Worm (Caenorhabditis elegans): ENCODE data around the gene lron-3.

lron-3 gene

DNA sequence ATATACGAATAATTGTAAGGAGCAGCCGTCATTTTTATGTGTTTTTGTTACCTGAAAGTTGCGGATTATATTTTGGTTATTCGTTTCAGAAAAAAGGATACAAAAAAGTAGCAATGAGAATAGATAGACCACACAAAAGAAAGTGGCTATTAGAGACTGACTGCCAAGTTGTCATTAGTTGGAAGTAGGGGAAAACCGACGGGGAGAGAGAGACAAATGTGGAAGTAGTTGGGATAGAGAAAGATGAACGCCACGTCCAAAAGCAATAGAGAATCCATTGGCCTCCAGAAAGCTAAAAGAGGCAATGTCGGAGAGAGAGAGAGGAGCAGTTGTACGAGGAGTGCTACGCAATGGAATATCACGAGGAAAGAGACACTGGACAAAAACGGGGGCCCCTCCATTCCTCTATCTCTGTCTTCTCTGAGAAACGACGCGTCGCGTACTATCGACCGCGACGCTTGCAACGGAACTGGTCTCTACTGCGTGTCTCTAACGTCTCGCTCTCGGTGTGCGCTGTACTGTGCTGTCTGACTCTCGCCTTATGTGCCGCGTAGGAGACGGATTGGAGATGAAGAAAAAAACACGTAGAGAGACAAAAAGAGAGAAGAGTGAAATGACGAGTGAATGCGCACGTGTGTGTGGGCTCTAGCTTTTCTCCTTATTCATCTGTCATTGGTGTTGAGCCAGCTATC, 49.0 kb upstream of the lron-3 start, which contains the start of gene rab-14 (continued):
- TF ChIP-seq attf-5 (GFP tag; optimal IDR thresholded peaks at IDR 0.05) (peak; percentile 60), atf-7 (tag; optimal IDR thresholded peaks at IDR 0.05) (peak; percentile 26), nfyb-1 (GFP tag; IDR thresholded peaks at IDR 0.05) (peak; percentile 80), bed-2 (GFP tag; IDR thresholded peaks at IDR 0.05) (no peak), somi-1 (GFP tag; optimal IDR thresholded peaks at IDR 0.05) (peak; percentile 51), tbp1 (GFP tag; optimal IDR thresholded peaks at IDR 0.05) (peak; percentile 32), lag-1 (GFP tag; IDR thresholded peaks at IDR 0.05) (no peak), hlh-26 (GFP tag; conservative IDR thresholded peaks at IDR 0.05) (no peak), ceh-40 (GFP tag; IDR thresholded peaks at IDR 0.05) (no peak), tbx-9 (tag; optimal IDR thresholded peaks at IDR 0.05; ENCODE audit: borderline replicate concordance) (no peak), fkh-3 (tag; optimal IDR thresholded peaks at IDR 0.05) (no peak), lin-35 (GFP tag; optimal IDR thresholded peaks at IDR 0.05) (peak in 1 of 3 experiments; percentile 70), akir-1 (GFP tag; optimal IDR thresholded peaks at IDR 0.05) (no peak), ama-1 (optimal IDR thresholded peaks at IDR 0.05) (no peak), ama-1 (GFP tag; optimal IDR thresholded peaks at IDR 0.05) (no peak), sdz-38 (tag; optimal IDR thresholded peaks at IDR 0.05) (no peak), sptf-2 (GFP tag; optimal IDR thresholded peaks at IDR 0.05) (no peak), Y67H2A.10 (GFP tag; conservative IDR thresholded peaks at IDR 0.05) (no peak), mcd-1 (GFP tag; IDR thresholded peaks at IDR 0.05) (peak; percentile 53; the same call in 1 of the 2 replicates), snpc-1.1 (tag; optimal IDR thresholded peaks at IDR 0.05; ENCODE audit: insufficient read depth) (no peak), cebp-2 (GFP tag; IDR thresholded peaks at IDR 0.05) (no peak), lin-40 (tag; optimal IDR thresholded peaks at IDR 0.05) (peak; percentile 16), ztf-25 (GFP tag; IDR thresholded peaks at IDR 0.05) (no peak), him-1 (tag; optimal IDR thresholded peaks at IDR 0.05) (no peak), chd-7 (tag; optimal IDR thresholded peaks at IDR 0.05) (peak; percentile 45), attf-3 (GFP tag; conservative IDR thresholded peaks at IDR 0.05) (0 out of 2 replicates have a peak, but pooled peaks have one; percentile 30), pha-4 (tag; optimal IDR thresholded peaks at IDR 0.05) (no peak), egl-18 (GFP tag; IDR thresholded peaks at IDR 0.05) (no peak), K12H6.12 (tag; optimal IDR thresholded peaks at IDR 0.05) (peak; percentile 79), ets-4 (GFP tag; optimal IDR thresholded peaks at IDR 0.05) (no peak), lin-26 (GFP tag; IDR thresholded peaks at IDR 0.05) (no peak), efl-1 (GFP tag; optimal IDR thresholded peaks at IDR 0.05) (no peak), K11D2.4 (GFP tag; IDR thresholded peaks at IDR 0.05) (peak; percentile 53; the same call in 1 of the 2 replicates), rcor-1 (GFP tag; IDR thresholded peaks at IDR 0.05) (no peak), ekl-4 (GFP tag; IDR thresholded peaks at IDR 0.05) (peak; percentile 74), dpff-1 (tag; optimal IDR thresholded peaks at IDR 0.05) (no peak), let-526 (GFP tag; IDR thresholded peaks at IDR 0.05) (peak; percentile 49; the same call in 1 of the 2 replicates), Y53F4B.3 (GFP tag; IDR thresholded peaks at IDR 0.05) (no peak), unc-130 (GFP tag; optimal IDR thresholded peaks at IDR 0.05) (no peak), nhr-90 (tag; optimal IDR thresholded peaks at IDR 0.05) (no peak), mel-28 (tag; optimal IDR thresholded peaks at IDR 0.05; ENCODE audit: borderline replicate concordance) (no peak), F55B11.4 (tag; optimal IDR thresholded peaks at IDR 0.05; ENCODE audit: borderline replicate concordance, insufficient read depth) (no peak), ceh-91 (GFP tag; IDR thresholded peaks at IDR 0.05) (no peak), F23B12.7 (tag; optimal IDR thresholded peaks at IDR 0.05; ENCODE audit: insufficient read depth) (no peak), cebp-1 (GFP tag; IDR thresholded peaks at IDR 0.05) (peak; percentile 82), cebp-1 (tag; optimal IDR thresholded peaks at IDR 0.05) (no peak), nfya-2 (GFP tag; IDR thresholded peaks at IDR 0.05) (no peak), aptf-2 (GFP tag; conservative IDR thresholded peaks at IDR 0.05) (no peak)

All from whole organism, young adult.